Fruit fly (Drosophila melanogaster) whole organism, prepupa: ENCODE measurements at regions not wholly inside any gene's neighbourhood (a gene's known extent, or its start where the extent isn't known, plus 50 kb on each side); places are given as distances from the start of the nearest gene placed in this dataset.

Source experiments
- Blimp-1 ChIP-seq: fragments of 200-800 bp; sonication (Bioruptor generic); optimal IDR thresholded peaks from 3 replicates; lab custom pipeline; 2017; ENCODE audit warnings: missing biosample characterization, missing genetic modification characterization, mild to moderate bottlenecking, moderate library complexity, missing genetic modification reagents
- CG10631 ChIP-seq: fragments of 200-800 bp; sonication (Bioruptor generic); optimal IDR thresholded peaks from 2 replicates; lab custom pipeline; 2016; ENCODE audit warnings: missing biosample characterization, missing genetic modification characterization
- CG3032 ChIP-seq: fragments of 200-800 bp; optimal IDR thresholded peaks from 2 replicates; lab custom pipeline; 2019; ENCODE audit warnings: missing biosample characterization, mild to moderate bottlenecking, missing genetic modification characterization, moderate library complexity
- CG31627 ChIP-seq: fragments of 200-800 bp; sonication (Bioruptor generic); optimal IDR thresholded peaks from 3 replicates; lab custom pipeline; 2016; ENCODE audit warnings: missing biosample characterization, missing genetic modification characterization
- CG34406 ChIP-seq: fragments of 200-800 bp; sonication (Bioruptor generic); optimal IDR thresholded peaks from 3 replicates; lab custom pipeline; 2016; ENCODE audit warnings: missing biosample characterization, missing genetic modification characterization
- CG4318 ChIP-seq: fragments of 200-800 bp; sonication (Bioruptor generic); optimal IDR thresholded peaks from 3 replicates; lab custom pipeline; 2017; ENCODE audit warnings: missing biosample characterization, mild to moderate bottlenecking, missing genetic modification characterization
- CG6163 ChIP-seq: fragments of 200-800 bp; sonication (Bioruptor generic); IDR thresholded peaks from 3 replicates; pipeline ENCODE4 v1.3.6; 2022; ENCODE audit warnings: missing biosample characterization, missing genetic modification characterization
- CG6276 ChIP-seq: fragments of 200-800 bp; sonication (Bioruptor generic); optimal IDR thresholded peaks from 2 replicates; lab custom pipeline; 2017; ENCODE audit warnings: missing biosample characterization, mild to moderate bottlenecking, missing genetic modification characterization
- CG6792 ChIP-seq: fragments of 200-800 bp; sonication (Bioruptor generic); optimal IDR thresholded peaks from 3 replicates; lab custom pipeline; 2016; ENCODE audit warnings: missing biosample characterization, missing genetic modification characterization
- CG6808 ChIP-seq: fragments of 200-800 bp; sonication (Bioruptor generic); optimal IDR thresholded peaks from 3 replicates; lab custom pipeline; 2017; ENCODE audit warnings: missing biosample characterization, missing genetic modification characterization, mild to moderate bottlenecking, moderate library complexity, missing genetic modification reagents
- CG7368 ChIP-seq: fragments of 200-800 bp; sonication (Bioruptor generic); optimal IDR thresholded peaks from 3 replicates; lab custom pipeline; 2016; ENCODE audit warnings: missing biosample characterization, missing genetic modification characterization
- CG8319 ChIP-seq: fragments of 200-800 bp; sonication (Bioruptor generic); optimal IDR thresholded peaks from 3 replicates; lab custom pipeline; 2016; ENCODE audit warnings: missing biosample characterization, missing genetic modification characterization
- CG9139 ChIP-seq: fragments of 200-800 bp; sonication (Bioruptor generic); optimal IDR thresholded peaks from 3 replicates; lab custom pipeline; 2017; ENCODE audit warnings: missing biosample characterization, mild to moderate bottlenecking, missing genetic modification characterization
- Eip75B ChIP-seq: fragments of 200-800 bp; sonication (Bioruptor generic); optimal IDR thresholded peaks from 3 replicates; lab custom pipeline; 2016; ENCODE audit warnings: missing biosample characterization, missing genetic modification characterization
- Eip93F ChIP-seq: fragments of 200-800 bp; sonication (Bioruptor generic); optimal IDR thresholded peaks from 2 replicates; lab custom pipeline; 2016; ENCODE audit warnings: missing biosample characterization, mild to moderate bottlenecking, missing genetic modification characterization
- Ets21C ChIP-seq: fragments of 200-800 bp; sonication (Bioruptor generic); optimal IDR thresholded peaks from 3 replicates; lab custom pipeline; 2016; ENCODE audit warnings: missing biosample characterization, missing genetic modification characterization
- Gug ChIP-seq: fragments of 200-800 bp; sonication (Bioruptor generic); IDR thresholded peaks from 2 replicates; pipeline ENCODE4 v1.3.6; 2022; ENCODE audit warnings: missing biosample characterization, missing genetic modification characterization
- Hr38 ChIP-seq: sonication (Bioruptor generic); optimal IDR thresholded peaks from 2 replicates; lab custom pipeline; 2016; ENCODE audit warnings: missing biosample characterization, missing genetic modification characterization
- Hr39 ChIP-seq: fragments of 200-800 bp; sonication (Bioruptor generic); optimal IDR thresholded peaks from 2 replicates; lab custom pipeline; 2016; ENCODE audit warnings: missing biosample characterization, missing genetic modification characterization
- Lpt ChIP-seq: fragments of 200-800 bp; sonication (Bioruptor generic); optimal IDR thresholded peaks from 3 replicates; lab custom pipeline; 2016; ENCODE audit warnings: missing biosample characterization, missing genetic modification characterization
- Met ChIP-seq: fragments of 200-800 bp; sonication (Bioruptor generic); optimal IDR thresholded peaks from 3 replicates; lab custom pipeline; 2016; ENCODE audit warnings: missing biosample characterization, missing genetic modification characterization
- OdsH ChIP-seq: fragments of 200-800 bp; sonication (Bioruptor generic); optimal IDR thresholded peaks from 3 replicates; lab custom pipeline; 2016; ENCODE audit warnings: missing biosample characterization, missing genetic modification characterization
- Smox ChIP-seq: fragments of 200-800 bp; sonication (Bioruptor generic); optimal IDR thresholded peaks from 3 replicates; lab custom pipeline; 2016; ENCODE audit warnings: missing biosample characterization, missing genetic modification characterization
- Sox14 ChIP-seq: fragments of 200-800 bp; sonication (Bioruptor generic); optimal IDR thresholded peaks from 3 replicates; lab custom pipeline; 2016; ENCODE audit warnings: missing biosample characterization, missing genetic modification characterization
- Sox15 ChIP-seq: fragments of 200-800 bp; sonication (Bioruptor generic); optimal IDR thresholded peaks from 3 replicates; lab custom pipeline; 2016; ENCODE audit warnings: missing biosample characterization, missing genetic modification characterization
- achi ChIP-seq: fragments of 200-800 bp; sonication (Bioruptor generic); optimal IDR thresholded peaks from 3 replicates; lab custom pipeline; 2016; ENCODE audit warnings: missing biosample characterization, missing genetic modification characterization
- acj6 ChIP-seq: fragments of 200-800 bp; sonication (Bioruptor generic); optimal IDR thresholded peaks from 3 replicates; lab custom pipeline; 2016; ENCODE audit warnings: missing biosample characterization, missing genetic modification characterization
- dac ChIP-seq: fragments of 200-800 bp; sonication (Bioruptor generic); optimal IDR thresholded peaks from 2 replicates; lab custom pipeline; 2017; ENCODE audit warnings: missing biosample characterization, mild to moderate bottlenecking, missing genetic modification characterization
- dsx ChIP-seq: fragments of 200-800 bp; optimal IDR thresholded peaks from 3 replicates; lab custom pipeline; 2019; ENCODE audit warnings: missing biosample characterization, mild to moderate bottlenecking, missing genetic modification characterization, moderate library complexity; ENCODE audit not compliant: poor library complexity, severe bottlenecking
- eg ChIP-seq: fragments of 200-800 bp; sonication (Bioruptor generic); IDR thresholded peaks from 3 replicates; pipeline ENCODE4 v1.3.6; 2022; ENCODE audit warnings: missing biosample characterization, missing genetic modification characterization
- fd59A ChIP-seq: fragments of 200-800 bp; sonication (Bioruptor generic); optimal IDR thresholded peaks from 2 replicates; lab custom pipeline; 2017; ENCODE audit warnings: missing biosample characterization, mild to moderate bottlenecking, missing genetic modification characterization, missing genetic modification reagents
- fkh ChIP-seq: fragments of 200-800 bp; sonication (Bioruptor generic); optimal IDR thresholded peaks from 3 replicates; lab custom pipeline; 2017; ENCODE audit warnings: missing biosample characterization, mild to moderate bottlenecking, missing genetic modification characterization, moderate library complexity
- lz ChIP-seq: fragments of 200-800 bp; sonication (Bioruptor generic); optimal IDR thresholded peaks from 3 replicates; lab custom pipeline; 2016; ENCODE audit warnings: missing biosample characterization, missing genetic modification characterization
- net ChIP-seq: fragments of 200-800 bp; sonication (Bioruptor generic); optimal IDR thresholded peaks from 3 replicates; lab custom pipeline; 2016; ENCODE audit warnings: missing biosample characterization, missing genetic modification characterization
- pdm3 ChIP-seq: fragments of 200-800 bp; sonication (Bioruptor generic); optimal IDR thresholded peaks from 3 replicates; lab custom pipeline; 2016; ENCODE audit warnings: missing biosample characterization, missing genetic modification characterization
- salr ChIP-seq, 2 experiments: fragments of 200-800 bp; sonication (Bioruptor generic); optimal IDR thresholded peaks; 3 replicates each; lab custom pipeline; 2016 to 2018; ENCODE audit warnings: missing biosample characterization in 2 of 2, missing genetic modification characterization in 2 of 2, mild to moderate bottlenecking in 1 of 2
- spab ChIP-seq: fragments of 200-800 bp; sonication (Bioruptor generic); optimal IDR thresholded peaks from 2 replicates; lab custom pipeline; 2017; ENCODE audit warnings: missing biosample characterization, mild to moderate bottlenecking, missing genetic modification characterization, missing genetic modification reagents
- ss ChIP-seq, 2 experiments: fragments of 200-800 bp; sonication (Bioruptor generic); optimal IDR thresholded peaks; 2 replicates in 1 of 2; 3 replicates in 1 of 2; lab custom pipeline; 2017 to 2018; ENCODE audit warnings: mild to moderate bottlenecking in 2 of 2, missing biosample characterization in 2 of 2, missing genetic modification characterization in 2 of 2, moderate library complexity in 1 of 2
- svp ChIP-seq: fragments of 200-800 bp; sonication (Bioruptor generic); peaks from one replicate; lab custom pipeline; 2016; ENCODE audit warnings: missing biosample characterization, missing genetic modification characterization
- topi ChIP-seq: fragments of 200-800 bp; sonication (Bioruptor generic); optimal IDR thresholded peaks from 3 replicates; lab custom pipeline; 2016; ENCODE audit warnings: missing biosample characterization, missing genetic modification characterization
- vri ChIP-seq: fragments of 200-800 bp; sonication (Bioruptor generic); optimal IDR thresholded peaks from 3 replicates; lab custom pipeline; 2016; ENCODE audit warnings: missing biosample characterization, mild to moderate bottlenecking, missing genetic modification characterization

- TF ChIP-seq CG7368 (GFP tag; lab: Kevin White, UChicago), result no peak
- TF ChIP-seq Sox14 (GFP tag; lab: Kevin White, UChicago), result peak; percentile 20
- peak; percentile 45 for TF ChIP-seq CG10631
- TF ChIP-seq Smox, result peak; percentile 53
- peak; percentile 3 for TF ChIP-seq spab
- TF ChIP-seq lz (GFP tag; lab: Kevin White, UChicago), result peak; percentile 51
- TF ChIP-seq salr (GFP tag; optimal IDR thresholded peaks at IDR 0.05; lab: Kevin White, UChicago), result peak in 1 of 2 experiments; percentile 27
- no peak for TF ChIP-seq ss (GFP tag; optimal IDR thresholded peaks at IDR 0.05; lab: Kevin White, UChicago)
- TF ChIP-seq fkh (GFP tag; lab: Kevin White, UChicago), result no peak
- TF ChIP-seq eg (GFP tag; lab: Robert Waterston, UW), result 0 out of 3 replicates have a peak, but pooled peaks have one; percentile 16
- peak; percentile 68 for TF ChIP-seq Met (GFP tag; lab: Kevin White, UChicago)
- TF ChIP-seq fd59A (GFP tag; lab: Kevin White, UChicago), result peak; percentile 1
- no peak for TF ChIP-seq Blimp-1 (GFP tag; lab: Kevin White, UChicago)
- no peak for TF ChIP-seq Gug (GFP tag; lab: Robert Waterston, UW)
- TF ChIP-seq dac (GFP tag; lab: Kevin White, UChicago), result no peak
- TF ChIP-seq CG34406, result peak; percentile 38
- TF ChIP-seq OdsH (GFP tag; lab: Kevin White, UChicago), result peak; percentile 42
- peak; percentile 40 for TF ChIP-seq CG31627 (GFP tag; lab: Kevin White, UChicago)
- TF ChIP-seq Hr38 (GFP tag; lab: Kevin White, UChicago), result no peak
- TF ChIP-seq Hr39 (GFP tag; lab: Kevin White, UChicago), result peak; percentile 51
- peak; percentile 49 for TF ChIP-seq achi (GFP tag; lab: Kevin White, UChicago)
- TF ChIP-seq CG6808 (GFP tag; lab: Kevin White, UChicago), result no peak
- TF ChIP-seq CG6792, result peak; percentile 44
- peak; percentile 15 for TF ChIP-seq Lpt (GFP tag; lab: Kevin White, UChicago)
- TF ChIP-seq Sox15 (GFP tag; lab: Kevin White, UChicago), result peak; percentile 4
- peak; percentile 33 for TF ChIP-seq Eip75B
- TF ChIP-seq Ets21C, result peak; percentile 27
- TF ChIP-seq vri (GFP tag; lab: Kevin White, UChicago), result no peak
- no peak for TF ChIP-seq Eip93F (GFP tag; lab: Kevin White, UChicago)
- TF ChIP-seq CG6276 (GFP tag; lab: Kevin White, UChicago), result no peak
- TF ChIP-seq CG9139 (GFP tag; lab: Kevin White, UChicago), result no peak
These were observed 61.9 kb upstream of the CG12362 start (continued) for dm6 chr3L:10350715-10351114.

- TF ChIP-seq CG9139 (GFP tag; lab: Kevin White, UChicago) (no peak), svp (GFP tag; lab: Kevin White, UChicago) (no peak), acj6 (GFP tag; lab: Kevin White, UChicago) (no peak), Ets21C (no peak), ss (GFP tag; optimal IDR thresholded peaks at IDR 0.05; lab: Kevin White, UChicago) (peak in 1 of 2 experiments; percentile 82), net (no peak), CG6792 (no peak), dsx (peak; percentile 69), Sox15 (GFP tag; lab: Kevin White, UChicago) (no peak), CG3032 (no peak), pdm3 (GFP tag; lab: Kevin White, UChicago) (no peak), topi (GFP tag; lab: Kevin White, UChicago) (no peak), Lpt (GFP tag; lab: Kevin White, UChicago) (no peak), CG4318 (GFP tag; lab: Kevin White, UChicago) (no peak), Hr38 (GFP tag; lab: Kevin White, UChicago) (no peak), CG8319 (no peak), CG6163 (GFP tag; lab: Robert Waterston, UW) (no peak), Eip75B (no peak)
These were observed 61.5 kb upstream of the CG12362 start for dm6 chr3L:10351155-10351554.
